Fruit fly (Drosophila melanogaster) whole organism, embryonic: ENCODE data around the gene Pep.

Experiments
- Antp ChIP-seq: fragments of 200-800 bp; sonication (Bioruptor generic); optimal IDR thresholded peaks from 3 replicates; lab custom pipeline; 2016; ENCODE audit warnings: missing biosample characterization, missing genetic modification characterization
- B-H2 ChIP-seq: fragments of 200-800 bp; sonication (Bioruptor generic); optimal IDR thresholded peaks from 2 replicates; lab custom pipeline; 2018; ENCODE audit warnings: missing biosample characterization, mild to moderate bottlenecking, missing genetic modification characterization
- BtbVII ChIP-seq: fragments of 200-800 bp; sonication (Bioruptor generic); optimal IDR thresholded peaks from 3 replicates; lab custom pipeline; 2017; ENCODE audit warnings: missing biosample characterization, mild to moderate bottlenecking, missing genetic modification characterization
- CG11504 ChIP-seq: fragments of 200-800 bp; sonication (Bioruptor generic); optimal IDR thresholded peaks from 3 replicates; lab custom pipeline; 2019; ENCODE audit warnings: missing biosample characterization, mild to moderate bottlenecking, missing genetic modification characterization, moderate library complexity
- CG11695 ChIP-seq: fragments of 200-800 bp; sonication (Bioruptor generic); IDR thresholded peaks from 3 replicates; pipeline ENCODE4 v1.3.6; 2022; ENCODE audit warnings: missing biosample characterization, missing genetic modification characterization
- CG12659 ChIP-seq: fragments of 200-800 bp; sonication (Bioruptor generic); optimal IDR thresholded peaks from 3 replicates; lab custom pipeline; 2017; ENCODE audit warnings: mild to moderate bottlenecking, missing biosample characterization, missing genetic modification reagents, missing genetic modification characterization
- CG13624 ChIP-seq: fragments of 200-800 bp; sonication (Bioruptor generic); optimal IDR thresholded peaks from 2 replicates; lab custom pipeline; 2016; ENCODE audit warnings: missing biosample characterization, missing genetic modification characterization
- CG15601 ChIP-seq: fragments of 200-800 bp; sonication (Bioruptor generic); optimal IDR thresholded peaks from 3 replicates; lab custom pipeline; 2019; ENCODE audit warnings: missing biosample characterization, mild to moderate bottlenecking, missing genetic modification characterization, moderate library complexity
- CG1647 ChIP-seq: fragments of 200-800 bp; sonication (Bioruptor generic); optimal IDR thresholded peaks from 3 replicates; lab custom pipeline; 2016; ENCODE audit warnings: missing biosample characterization, missing genetic modification characterization
- CG4360 ChIP-seq: fragments of 200-800 bp; sonication (Bioruptor generic); IDR thresholded peaks from 2 replicates; pipeline ENCODE4 v1.3.6; 2022; ENCODE audit warnings: missing biosample characterization, missing genetic modification characterization
- CG4820 ChIP-seq: fragments of 200-800 bp; sonication (Bioruptor generic); optimal IDR thresholded peaks from 3 replicates; lab custom pipeline; 2016; ENCODE audit warnings: missing biosample characterization, missing genetic modification characterization
- CG7928 ChIP-seq: fragments of 200-800 bp; sonication (Bioruptor generic); optimal IDR thresholded peaks from 2 replicates; lab custom pipeline; 2017; ENCODE audit warnings: missing biosample characterization, mild to moderate bottlenecking, missing genetic modification characterization
- CG8290 ChIP-seq, 3 experiments: fragments of 200-800 bp; sonication (Bioruptor generic); optimal IDR thresholded peaks; 2 replicates each; lab custom pipeline; 2016 to 2019; ENCODE audit warnings: missing biosample characterization in 3 of 3, missing genetic modification characterization in 3 of 3, mild to moderate bottlenecking in 2 of 3, moderate library complexity in 1 of 3
- CkIIα-i1 ChIP-seq: fragments of 200-800 bp; sonication (Bioruptor generic); IDR thresholded peaks from 2 replicates; pipeline ENCODE4 v1.3.6; 2022; ENCODE audit warnings: missing biosample characterization, missing genetic modification characterization
- CrebB ChIP-seq: fragments of 200-800 bp; sonication (Bioruptor generic); optimal IDR thresholded peaks from 3 replicates; lab custom pipeline; 2018; ENCODE audit warnings: missing biosample characterization, mild to moderate bottlenecking, missing genetic modification characterization
- Dad ChIP-seq: fragments of 200-800 bp; sonication (Bioruptor generic); optimal IDR thresholded peaks from 3 replicates; lab custom pipeline; 2016; ENCODE audit warnings: missing biosample characterization, missing genetic modification characterization
- Dek ChIP-seq: fragments of 200-800 bp; sonication (Bioruptor generic); optimal IDR thresholded peaks from 3 replicates; lab custom pipeline; 2019; ENCODE audit warnings: missing biosample characterization, mild to moderate bottlenecking, missing genetic modification characterization, moderate library complexity
- Dll ChIP-seq: fragments of 200-800 bp; sonication (Bioruptor generic); IDR thresholded peaks from 4 replicates; pipeline ENCODE4 v1.3.6; 2022; ENCODE audit warnings: missing biosample characterization, missing genetic modification characterization; ENCODE audit not compliant: partially characterized antibody
- ERR ChIP-seq: fragments of 200-800 bp; sonication (Bioruptor generic); optimal IDR thresholded peaks from 2 replicates; lab custom pipeline; 2016; ENCODE audit warnings: missing biosample characterization, missing genetic modification characterization
- HLHmδ ChIP-seq: fragments of 200-800 bp; sonication (Bioruptor generic); optimal IDR thresholded peaks from 2 replicates; lab custom pipeline; 2018; ENCODE audit warnings: missing biosample characterization, mild to moderate bottlenecking, missing genetic modification characterization, moderate library complexity
- HmgD ChIP-seq: fragments of 200-800 bp; sonication (Bioruptor generic); optimal IDR thresholded peaks from 3 replicates; lab custom pipeline; 2016; ENCODE audit warnings: missing biosample characterization, missing genetic modification characterization
- Hr78 ChIP-seq, 2 experiments: fragments of 200-800 bp in 1 of 2; fragments of >200 bp in 1 of 2; sonication (Bioruptor generic) in 1 of 2; optimal IDR thresholded peaks; 2 replicates each; lab custom pipeline; 2017 to 2019; ENCODE audit warnings: missing biosample characterization in 2 of 2, missing genetic modification characterization in 2 of 2, mild to moderate bottlenecking in 1 of 2, moderate library complexity in 1 of 2
- MTF-1 ChIP-seq: fragments of 200-800 bp; sonication (Bioruptor generic); optimal IDR thresholded peaks from 2 replicates; lab custom pipeline; 2018; ENCODE audit warnings: missing biosample characterization, mild to moderate bottlenecking, missing genetic modification characterization, borderline replicate concordance
- Mes4 ChIP-seq: fragments of 200-800 bp; sonication (Bioruptor generic); optimal IDR thresholded peaks from 2 replicates; lab custom pipeline; 2016; ENCODE audit warnings: missing biosample characterization, missing genetic modification characterization
- NK7.1 ChIP-seq: fragments of 200-800 bp; sonication (Bioruptor generic); optimal IDR thresholded peaks from 3 replicates; lab custom pipeline; 2016; ENCODE audit warnings: missing biosample characterization, missing genetic modification characterization
- Pdp1 ChIP-seq, 2 experiments: fragments of 200-800 bp; sonication (Bioruptor generic); optimal IDR thresholded peaks; 3 replicates each; lab custom pipeline; 2016; ENCODE audit warnings: missing biosample characterization in 2 of 2, missing genetic modification characterization in 2 of 2, mild to moderate bottlenecking in 1 of 2, moderate library complexity in 1 of 2
- Ptx1 ChIP-seq: fragments of 200-800 bp; sonication (Bioruptor generic); IDR thresholded peaks from 2 replicates; pipeline ENCODE4 v1.3.6; 2022; ENCODE audit warnings: missing biosample characterization, missing genetic modification characterization
- Xrp1 ChIP-seq: fragments of 200-800 bp; sonication (Bioruptor generic); IDR thresholded peaks from 2 replicates; pipeline ENCODE4 v1.3.6; 2022; ENCODE audit warnings: missing biosample characterization, missing genetic modification characterization
- al ChIP-seq: fragments of 200-800 bp; sonication (Bioruptor generic); IDR thresholded peaks from 2 replicates; pipeline ENCODE4 v1.3.6; 2022; ENCODE audit warnings: missing biosample characterization, missing genetic modification characterization
- ato ChIP-seq: fragments of 200-800 bp; sonication (Bioruptor generic); IDR thresholded peaks from 2 replicates; pipeline ENCODE4 v1.3.6; 2022; ENCODE audit warnings: missing biosample characterization, missing genetic modification characterization; ENCODE audit not compliant: partially characterized antibody
- corto ChIP-seq: fragments of 200-800 bp; sonication (Bioruptor generic); optimal IDR thresholded peaks from 2 replicates; lab custom pipeline; 2016; ENCODE audit warnings: missing biosample characterization, mild to moderate bottlenecking, missing genetic modification characterization, moderate library complexity
- fru ChIP-seq: fragments of >200 bp; optimal IDR thresholded peaks from 2 replicates; lab custom pipeline; 2017
- gcm ChIP-seq: fragments of 200-800 bp; sonication (Bioruptor generic); optimal IDR thresholded peaks from 2 replicates; lab custom pipeline; 2019; ENCODE audit warnings: missing biosample characterization, mild to moderate bottlenecking, missing genetic modification characterization, moderate library complexity
- gcm2 ChIP-seq: fragments of 200-800 bp; sonication (Bioruptor generic); optimal IDR thresholded peaks from 2 replicates; lab custom pipeline; 2016; ENCODE audit warnings: missing biosample characterization, missing genetic modification characterization
- gfzf ChIP-seq: fragments of 200-800 bp; sonication (Bioruptor generic); optimal IDR thresholded peaks from 2 replicates; lab custom pipeline; 2016; ENCODE audit warnings: missing biosample characterization, mild to moderate bottlenecking, missing genetic modification characterization, moderate library complexity
- hbn ChIP-seq: fragments of 200-800 bp; sonication (Bioruptor generic); IDR thresholded peaks from 2 replicates; pipeline ENCODE4 v1.3.6; 2022; ENCODE audit warnings: missing biosample characterization, missing genetic modification characterization; ENCODE audit not compliant: partially characterized antibody
- hth ChIP-seq: fragments of >200 bp; optimal IDR thresholded peaks from 2 replicates; lab custom pipeline; 2017; ENCODE audit warnings: inconsistent platforms
- lola ChIP-seq, 3 experiments: fragments of >200 bp in 2 of 3; fragments of 200-800 bp in 1 of 3; sonication (Bioruptor generic) in 1 of 3; optimal IDR thresholded peaks; 2 replicates each; lab custom pipeline; 2017 to 2019; ENCODE audit warnings: missing biosample characterization in 3 of 3, missing genetic modification characterization in 3 of 3, mild to moderate bottlenecking in 1 of 3, moderate library complexity in 1 of 3
- mam ChIP-seq: fragments of 200-800 bp; sonication (Bioruptor generic); optimal IDR thresholded peaks from 3 replicates; lab custom pipeline; 2016; ENCODE audit warnings: missing biosample characterization, missing genetic modification characterization
- mirr ChIP-seq: fragments of 200-800 bp; sonication (Bioruptor generic); optimal IDR thresholded peaks from 3 replicates; lab custom pipeline; 2018; ENCODE audit warnings: missing biosample characterization, mild to moderate bottlenecking, missing genetic modification characterization
- odd ChIP-seq: fragments of 200-800 bp; sonication (Bioruptor generic); optimal IDR thresholded peaks from 2 replicates; lab custom pipeline; 2017; ENCODE audit warnings: missing biosample characterization, mild to moderate bottlenecking, missing genetic modification characterization
- ranshi ChIP-seq: fragments of 200-800 bp; sonication (Bioruptor generic); IDR thresholded peaks from 2 replicates; pipeline ENCODE4 v1.3.6; 2022; ENCODE audit warnings: missing biosample characterization, missing genetic modification characterization
- run ChIP-seq: fragments of 200-800 bp; sonication (Bioruptor generic); optimal IDR thresholded peaks from 3 replicates; lab custom pipeline; 2018; ENCODE audit warnings: missing biosample characterization, mild to moderate bottlenecking, missing genetic modification characterization
- seq ChIP-seq: fragments of 200-800 bp; sonication (Bioruptor generic); IDR thresholded peaks from 2 replicates; pipeline ENCODE4 v1.3.6; 2022; ENCODE audit warnings: missing biosample characterization, missing genetic modification characterization
- tio ChIP-seq: fragments of 200-800 bp; sonication (Bioruptor generic); optimal IDR thresholded peaks from 2 replicates; lab custom pipeline; 2017; ENCODE audit warnings: missing biosample characterization, missing genetic modification characterization, inconsistent platforms
- tll ChIP-seq, 2 experiments: fragments of 200-800 bp in 1 of 2; fragments of >200 bp in 1 of 2; sonication (Bioruptor generic) in 1 of 2; optimal IDR thresholded peaks; 2 replicates each; lab custom pipeline; 2017 to 2019; ENCODE audit warnings: missing biosample characterization in 2 of 2, missing genetic modification characterization in 2 of 2, mild to moderate bottlenecking in 1 of 2, moderate library complexity in 1 of 2
- tx ChIP-seq: fragments of 200-800 bp; sonication (Bioruptor generic); optimal IDR thresholded peaks from 2 replicates; lab custom pipeline; 2016; ENCODE audit warnings: missing biosample characterization, missing genetic modification characterization
- wdn ChIP-seq: fragments of 200-800 bp; sonication (Bioruptor generic); IDR thresholded peaks from 2 replicates; pipeline ENCODE4 v1.3.6; 2022; ENCODE audit warnings: missing biosample characterization, missing genetic modification characterization
- zen2 ChIP-seq: fragments of 200-800 bp; sonication (Bioruptor generic); IDR thresholded peaks from 3 replicates; pipeline ENCODE4 v1.3.6; 2022; ENCODE audit warnings: missing biosample characterization, missing genetic modification characterization; ENCODE audit not compliant: partially characterized antibody

The Pep gene

DNA sequence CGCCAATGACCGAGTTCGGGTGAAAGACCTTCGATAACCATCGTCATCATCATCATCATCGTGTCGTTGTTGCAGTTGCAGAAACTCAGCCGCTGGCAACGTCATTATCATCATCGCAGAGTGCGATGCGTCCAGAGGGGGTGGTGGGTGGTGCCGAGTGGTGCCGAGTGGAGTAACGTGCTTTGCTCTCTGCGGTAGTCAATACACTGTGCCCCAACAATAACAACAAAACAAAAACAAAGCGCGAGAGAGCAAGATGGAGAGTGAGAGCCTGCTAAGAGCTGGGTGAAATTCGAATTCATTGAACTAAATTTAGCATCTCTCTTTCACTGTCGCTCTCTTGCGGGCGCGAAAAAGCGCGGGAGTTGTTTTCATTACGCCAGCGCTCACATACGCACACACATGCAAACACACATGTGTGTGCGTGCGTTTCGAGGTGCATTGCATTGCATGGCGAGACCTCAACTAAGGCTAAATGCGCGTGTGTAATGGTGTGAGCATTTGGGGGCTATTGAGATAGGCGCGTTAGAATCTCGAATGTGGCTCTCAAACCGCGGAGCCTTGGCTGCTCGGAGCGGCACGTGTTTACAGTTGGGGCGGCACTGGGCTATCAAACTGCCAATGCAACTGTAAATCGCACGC, 32.9 kb downstream of the Pep start (continued):
- no peak for TF ChIP-seq CG8290 (GFP tag; optimal IDR thresholded peaks at IDR 0.05; lab: Kevin White, UChicago)
- peak in 1 of 2 experiments; percentile 35 for TF ChIP-seq CG8290 (tag; optimal IDR thresholded peaks at IDR 0.05; lab: Kevin White, UChicago)
- TF ChIP-seq CkIIα-i1 (GFP tag; lab: Robert Waterston, UW), result no peak
- no peak for TF ChIP-seq CG1647 (GFP tag; lab: Kevin White, UChicago)
- TF ChIP-seq Xrp1 (GFP tag; lab: Robert Waterston, UW), result no peak
- no peak for TF ChIP-seq tll (GFP tag; optimal IDR thresholded peaks at IDR 0.05; lab: Kevin White, UChicago)
- TF ChIP-seq CrebB (tag; lab: Kevin White, UChicago), result no peak
- TF ChIP-seq mam (GFP tag; lab: Kevin White, UChicago), result no peak
- no peak for TF ChIP-seq BtbVII
- no peak for TF ChIP-seq Dek
- TF ChIP-seq HmgD (GFP tag; lab: Kevin White, UChicago), result no peak
- TF ChIP-seq ranshi, result no peak
- TF ChIP-seq Mes4 (GFP tag; lab: Kevin White, UChicago), result no peak
- peak in 1 of 2 experiments; percentile 83 for TF ChIP-seq Pdp1 (GFP tag; optimal IDR thresholded peaks at IDR 0.05; lab: Kevin White, UChicago)
- no peak for TF ChIP-seq CG12659
- peak; percentile 44; the same call in 1 of the 2 replicates for TF ChIP-seq CG4360 (GFP tag; lab: Robert Waterston, UW)
- 0 out of 3 replicates have a peak, but pooled peaks have one; percentile 34 for TF ChIP-seq zen2
- no peak for TF ChIP-seq CG11504 (tag; lab: Kevin White, UChicago)
- no peak for TF ChIP-seq gcm (GFP tag; lab: Kevin White, UChicago)
- no peak for TF ChIP-seq B-H2
- no peak for TF ChIP-seq Dad (GFP tag; lab: Kevin White, UChicago)
- peak; percentile 42 for TF ChIP-seq HLHmδ (GFP tag; lab: Kevin White, UChicago)
- TF ChIP-seq Ptx1, result peak; percentile 18; the same call in 1 of the 2 replicates
- no peak for TF ChIP-seq NK7.1 (GFP tag; lab: Kevin White, UChicago)
- TF ChIP-seq hth (lab: Kevin White, UChicago), result no peak
- no peak for TF ChIP-seq run (tag; lab: Kevin White, UChicago)
- TF ChIP-seq Antp (GFP tag; lab: Kevin White, UChicago), result no peak
- no peak for TF ChIP-seq gfzf (GFP tag; lab: Kevin White, UChicago)
- no peak for TF ChIP-seq CG7928 (GFP tag; lab: Kevin White, UChicago)
- TF ChIP-seq wdn (GFP tag; lab: Robert Waterston, UW), result no peak
- 0 out of 4 replicates have a peak, but pooled peaks have one; percentile 30 for TF ChIP-seq Dll
- no peak for TF ChIP-seq MTF-1 (GFP tag; lab: Kevin White, UChicago)
- TF ChIP-seq Hr78 (GFP tag; optimal IDR thresholded peaks at IDR 0.05; lab: Kevin White, UChicago), result peak in 1 of 2 experiments; percentile 14
- no peak for TF ChIP-seq tx
- TF ChIP-seq fru (lab: Kevin White, UChicago), result no peak
- no peak for TF ChIP-seq tio (GFP tag; lab: Kevin White, UChicago)
- TF ChIP-seq seq (GFP tag; lab: Robert Waterston, UW), result no peak
- TF ChIP-seq al (GFP tag; lab: Robert Waterston, UW), result no peak
- no peak for TF ChIP-seq ERR (GFP tag; lab: Kevin White, UChicago)
- no peak for TF ChIP-seq odd (GFP tag; lab: Kevin White, UChicago)
- TF ChIP-seq corto (GFP tag; lab: Kevin White, UChicago), result peak; percentile 29
- no peak for TF ChIP-seq mirr (GFP tag; lab: Kevin White, UChicago)
- no peak for TF ChIP-seq CG11695 (GFP tag; lab: Robert Waterston, UW)
- 0 out of 2 replicates have a peak, but pooled peaks have one; percentile 46 for TF ChIP-seq ato (GFP tag; lab: Robert Waterston, UW)
- peak in 1 of 3 experiments; percentile 21 for TF ChIP-seq lola (GFP tag; optimal IDR thresholded peaks at IDR 0.05; lab: Kevin White, UChicago)
- TF ChIP-seq gcm2 (GFP tag; lab: Kevin White, UChicago), result no peak
- 0 out of 2 replicates have a peak, but pooled peaks have one; percentile 16 for TF ChIP-seq hbn (GFP tag; lab: Robert Waterston, UW)
- no peak for TF ChIP-seq CG4820
- no peak for TF ChIP-seq CG15601
- no peak for TF ChIP-seq CG13624 (GFP tag; lab: Kevin White, UChicago)
